Fruit fly (Drosophila melanogaster) whole organism, adult: Measurements from ENCODE around the gene mGluR.

ENCODE experiments used
- CG12768 ChIP-seq: fragments of 200-800 bp; sonication (Bioruptor generic); optimal IDR thresholded peaks from 2 replicates; lab custom pipeline; 2017; ENCODE audit warnings: missing biosample characterization, missing genetic modification characterization, mild to moderate bottlenecking, moderate library complexity, missing genetic modification reagents
- CG14711 ChIP-seq: fragments of 200-800 bp; sonication (Bioruptor generic); optimal IDR thresholded peaks from 2 replicates; lab custom pipeline; 2018; ENCODE audit warnings: missing biosample characterization, mild to moderate bottlenecking, missing genetic modification characterization, moderate library complexity
- CG1620 ChIP-seq: fragments of 200-800 bp; sonication (Bioruptor generic); optimal IDR thresholded peaks from 2 replicates; lab custom pipeline; 2016; ENCODE audit warnings: missing biosample characterization, missing genetic modification characterization
- CG5204 ChIP-seq: fragments of 200-800 bp; sonication (Bioruptor generic); optimal IDR thresholded peaks from 2 replicates; lab custom pipeline; 2016; ENCODE audit warnings: missing biosample characterization, missing genetic modification characterization
- CG7101 ChIP-seq: fragments of 200-800 bp; sonication (Bioruptor generic); optimal IDR thresholded peaks from 2 replicates; lab custom pipeline; 2018; ENCODE audit warnings: missing biosample characterization, mild to moderate bottlenecking, missing genetic modification characterization, moderate library complexity
- Crg-1 ChIP-seq: fragments of 200-800 bp; sonication (Bioruptor generic); optimal IDR thresholded peaks from 2 replicates; lab custom pipeline; 2016; ENCODE audit warnings: missing biosample characterization, missing genetic modification characterization
- Hr96 ChIP-seq: fragments of 200-800 bp; sonication (Bioruptor generic); optimal IDR thresholded peaks from 2 replicates; lab custom pipeline; 2016; ENCODE audit warnings: missing biosample characterization, missing genetic modification characterization
- bab1 ChIP-seq: fragments of 200-800 bp; sonication (Bioruptor generic); optimal IDR thresholded peaks from 3 replicates; lab custom pipeline; 2019; ENCODE audit warnings: missing biosample characterization, mild to moderate bottlenecking, missing genetic modification characterization, moderate library complexity
- cnc ChIP-seq, 2 experiments: fragments of >200 bp; optimal IDR thresholded peaks; 2 replicates each; lab custom pipeline; 2017
- kay ChIP-seq: fragments of 200-800 bp; sonication (Bioruptor generic); peaks from one replicate; lab custom pipeline; 2016; ENCODE audit warnings: missing biosample characterization, missing genetic modification characterization, borderline replicate concordance
- ovo ChIP-seq: fragments of 200-800 bp; sonication (Bioruptor generic); optimal IDR thresholded peaks from 2 replicates; lab custom pipeline; 2016; ENCODE audit warnings: missing biosample characterization, missing genetic modification characterization
- pad ChIP-seq: fragments of 200-800 bp; sonication (Bioruptor generic); optimal IDR thresholded peaks from 3 replicates; lab custom pipeline; 2017; ENCODE audit warnings: missing biosample characterization, missing genetic modification characterization, mild to moderate bottlenecking, moderate library complexity, missing genetic modification reagents
- tj ChIP-seq: fragments of 200-800 bp; sonication (Bioruptor generic); optimal IDR thresholded peaks from 3 replicates; lab custom pipeline; 2017; ENCODE audit warnings: missing biosample characterization, mild to moderate bottlenecking, missing genetic modification characterization, moderate library complexity
- toe ChIP-seq: fragments of 200-800 bp; sonication (Bioruptor generic); optimal IDR thresholded peaks from 2 replicates; lab custom pipeline; 2016; ENCODE audit warnings: missing biosample characterization, missing genetic modification characterization

dm6 chr4:958093-958649 lies 21.6 kb downstream of the mGluR start, which contains the start of gene 4E-T:
- TF ChIP-seq ovo (GFP tag; lab: Kevin White, UChicago), result no peak
- no peak for TF ChIP-seq CG14711 (tag; lab: Kevin White, UChicago)
- TF ChIP-seq Crg-1 (GFP tag; lab: Kevin White, UChicago), result no peak
- no peak for TF ChIP-seq cnc (optimal IDR thresholded peaks at IDR 0.05; lab: Kevin White, UChicago)
- no peak for TF ChIP-seq Hr96 (GFP tag; lab: Kevin White, UChicago)
- peak; percentile 10 for TF ChIP-seq kay (GFP tag; lab: Kevin White, UChicago)
- no peak for TF ChIP-seq tj (GFP tag; lab: Kevin White, UChicago)
- peak; percentile 4 for TF ChIP-seq bab1
- no peak for TF ChIP-seq toe
- TF ChIP-seq CG7101, result no peak
- TF ChIP-seq CG1620 (GFP tag; lab: Kevin White, UChicago), result no peak
- TF ChIP-seq CG5204, result no peak
- no peak for TF ChIP-seq CG12768
- TF ChIP-seq pad, result no peak
